Worm (Caenorhabditis elegans) whole organism, L4/young adult: ENCODE results near the gene cut-6.

Experiments used
- W03F9.2 ChIP-seq: fragments of 150-350 bp; optimal IDR thresholded peaks from 2 replicates; lab custom pipeline; 2014; ENCODE audit warnings: missing biosample characterization, missing genetic modification characterization
- him-1 ChIP-seq: sonication (generic microtip); optimal IDR thresholded peaks from 2 replicates; lab custom pipeline; 2016; ENCODE audit warnings: missing genotype, missing genetic modification reagents, missing genetic modification characterization, missing compliant biosample characterization

DNA sequence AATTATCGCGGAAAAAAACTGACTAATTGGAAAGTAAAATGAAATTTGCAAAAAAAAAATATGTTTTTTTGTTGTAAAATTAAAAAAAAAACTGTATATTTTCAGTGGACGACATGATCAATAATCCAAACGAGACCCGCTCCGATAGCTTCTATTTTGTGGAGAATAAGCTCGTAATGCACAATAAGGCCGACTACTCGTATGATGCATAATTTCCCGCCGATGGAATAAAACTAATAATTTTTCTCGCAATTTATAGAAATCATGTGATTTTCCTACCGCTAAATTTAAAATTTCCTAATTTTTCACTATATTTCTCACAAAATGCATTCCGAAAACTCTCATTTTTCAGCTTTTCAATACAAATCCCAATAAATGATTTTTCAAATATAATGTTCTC lies 2.7 kb upstream of the cut-6 start:
- no peak for TF ChIP-seq W03F9.2 (tag; lab: Kevin White, UChicago)
- no peak for TF ChIP-seq him-1 (tag; lab: Kevin White, UChicago)
